Worm (Caenorhabditis elegans) whole organism, early embryonic: Measurements from ENCODE around the gene lin-42.

Source experiments
- B0310.2 ChIP-seq: sonication (generic microtip); optimal IDR thresholded peaks from 2 replicates; lab custom pipeline; 2016; ENCODE audit warnings: mild to moderate bottlenecking, missing genetic modification characterization, missing compliant biosample characterization
- F13C5.2 ChIP-seq: sonication (generic microtip); optimal IDR thresholded peaks from 2 replicates; lab custom pipeline; 2017; ENCODE audit warnings: mild to moderate bottlenecking, missing genetic modification characterization, inconsistent platforms, missing compliant biosample characterization
- ama-1 ChIP-seq: fragments of 150-350 bp; optimal IDR thresholded peaks from 2 replicates; lab custom pipeline; 2014
- ceh-13 ChIP-seq: fragments of 200-800 bp; sonication (Bioruptor generic); optimal IDR thresholded peaks from 2 replicates; lab custom pipeline; 2018; ENCODE audit warnings: mild to moderate bottlenecking, missing genetic modification characterization, missing compliant biosample characterization
- ceh-36 ChIP-seq: sonication (generic microtip); optimal IDR thresholded peaks from 2 replicates; lab custom pipeline; 2016; ENCODE audit warnings: missing genetic modification characterization, inconsistent platforms, missing compliant biosample characterization
- flt-1 ChIP-seq: fragments of 200-800 bp; sonication (Bioruptor generic); IDR thresholded peaks from 2 replicates; pipeline ENCODE4 v1.3.6; 2022; ENCODE audit warnings: missing genetic modification characterization, missing compliant biosample characterization
- hmbx-1 ChIP-seq: sonication (generic microtip); optimal IDR thresholded peaks from 2 replicates; lab custom pipeline; 2016; ENCODE audit warnings: mild to moderate bottlenecking, missing genetic modification characterization, missing compliant biosample characterization
- scrt-1 ChIP-seq: fragments of 200-800 bp; sonication (Bioruptor generic); IDR thresholded peaks from 2 replicates; pipeline ENCODE4 v1.3.6; 2022; ENCODE audit warnings: missing genetic modification characterization, missing compliant biosample characterization
- tbx-11 ChIP-seq: fragments of 200-800 bp; sonication (Bioruptor generic); IDR thresholded peaks from 2 replicates; pipeline ENCODE4 v1.3.6; 2022; ENCODE audit warnings: missing genetic modification characterization, missing compliant biosample characterization

ce11 chrII:1252259-1252658, at the start of gene lin-42:
- TF ChIP-seq scrt-1 (GFP tag; lab: Robert Waterston, UW) (no peak), ama-1 (lab: Kevin White, UChicago) (no peak), tbx-11 (GFP tag; lab: Robert Waterston, UW) (no peak), F13C5.2 (tag; lab: Kevin White, UChicago) (no peak), hmbx-1 (tag; lab: Kevin White, UChicago) (no peak), ceh-13 (no peak), ceh-36 (peak; percentile 4), flt-1 (GFP tag; lab: Robert Waterston, UW) (no peak), B0310.2 (tag; lab: Kevin White, UChicago) (no peak)
